Worm (Caenorhabditis elegans) whole organism, L1 larva: ENCODE data around the gene srt-37.

ENCODE experiments used
- nhr-12 ChIP-seq: sonication (generic microtip); optimal IDR thresholded peaks from 2 replicates; lab custom pipeline; 2017; ENCODE audit warnings: missing biosample characterization, missing genetic modification characterization
- swsn-7 ChIP-seq: sonication (generic microtip); optimal IDR thresholded peaks from 2 replicates; lab custom pipeline; 2016; ENCODE audit warnings: missing genetic modification characterization, missing compliant biosample characterization
- tbx-2 ChIP-seq: sonication (generic microtip); optimal IDR thresholded peaks from 2 replicates; lab custom pipeline; 2016; ENCODE audit warnings: missing genetic modification characterization, missing compliant biosample characterization
- unc-62 ChIP-seq: fragments of 150-350 bp; optimal IDR thresholded peaks from 2 replicates; lab custom pipeline; 2014; ENCODE audit warnings: missing biosample characterization, missing genetic modification reagents, missing genetic modification characterization

DNA sequence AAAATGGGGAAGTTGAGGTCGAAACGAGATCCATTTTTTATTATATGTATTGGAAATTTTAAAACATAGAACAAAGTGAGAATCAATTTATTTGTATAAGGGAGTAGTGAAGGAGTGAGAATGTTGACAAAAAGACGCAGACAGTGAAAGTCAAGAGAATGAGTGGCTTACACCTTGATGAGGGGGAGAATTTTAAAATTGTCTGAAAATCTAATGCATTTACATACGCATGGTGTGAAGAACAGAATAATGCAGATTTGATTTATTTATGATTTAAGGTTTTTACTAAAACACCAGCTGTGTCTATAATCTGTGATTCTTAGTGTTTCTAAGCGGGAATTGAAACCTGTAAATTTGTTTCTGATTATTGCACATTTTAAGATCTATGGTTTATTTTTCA lies 43.8 kb upstream of the srt-37 start, which contains the start of gene nhr-125:
- no peak for TF ChIP-seq swsn-7 (tag; lab: Kevin White, UChicago)
- no peak for TF ChIP-seq nhr-12 (tag; lab: Kevin White, UChicago)
- no peak for TF ChIP-seq tbx-2
- no peak for TF ChIP-seq unc-62 (GFP tag; lab: Kevin White, UChicago)
